Worm (Caenorhabditis elegans): ENCODE results near the gene srh-33.

ce11 chrV:482860-483259 lies 39.8 kb upstream of the srh-33 start:
- no peak for TF ChIP-seq lin-40 (tag; optimal IDR thresholded peaks at IDR 0.05)
- no peak for TF ChIP-seq ceh-91 (GFP tag; IDR thresholded peaks at IDR 0.05)
- TF ChIP-seq tbx-9 (tag; optimal IDR thresholded peaks at IDR 0.05; ENCODE audit: borderline replicate concordance) = no peak
- TF ChIP-seq snpc-1.3 (tag; optimal IDR thresholded peaks at IDR 0.05; ENCODE audit: insufficient read depth) = no peak
- TF ChIP-seq tbp1 (GFP tag; optimal IDR thresholded peaks at IDR 0.05) = no peak
- TF ChIP-seq sea-2 (GFP tag; IDR thresholded peaks at IDR 0.05) = no peak
- TF ChIP-seq unc-62 (GFP tag; optimal IDR thresholded peaks at IDR 0.05) = no peak
- no peak for TF ChIP-seq him-1 (tag; optimal IDR thresholded peaks at IDR 0.05)
- TF ChIP-seq ama-1 (optimal IDR thresholded peaks at IDR 0.05) = no peak
- TF ChIP-seq ama-1 (GFP tag; optimal IDR thresholded peaks at IDR 0.05) = no peak

Measured in whole organism, young adult.